Fruit fly (Drosophila melanogaster): ENCODE data around the gene CG8012.

CG8012 gene

dm6 chr3L:8186627-8187396 lies 28.3 kb upstream of the CG8012 start, which contains the start of the genes ERR and Atg18a (continued):
- TF ChIP-seq CG15601 (tag; optimal IDR thresholded peaks at IDR 0.05) (peak; percentile 87), crp (GFP tag; optimal IDR thresholded peaks at IDR 0.05) (peak in 1 of 2 experiments; percentile 63), amos (GFP tag; IDR thresholded peaks at IDR 0.05; ENCODE audit: partially characterized antibody) (peak; percentile 65), phol (tag; optimal IDR thresholded peaks at IDR 0.05) (peak; percentile 90), Eip74EF (GFP tag; optimal IDR thresholded peaks at IDR 0.05) (no peak), sisA (GFP tag; IDR thresholded peaks at IDR 0.05) (peak; percentile 91), lmd (GFP tag; IDR thresholded peaks at IDR 0.05) (peak; percentile 92), HmgZ (tag; optimal IDR thresholded peaks at IDR 0.05) (peak; percentile 87), br (optimal IDR thresholded peaks at IDR 0.05) (no peak), CG10565 (GFP tag; optimal IDR thresholded peaks at IDR 0.05) (no peak), CG4820 (GFP tag; optimal IDR thresholded peaks at IDR 0.05) (peak; percentile 78), CG31224 (GFP tag; IDR thresholded peaks at IDR 0.05) (peak; percentile 78), CG12769 (tag; optimal IDR thresholded peaks at IDR 0.05) (peak; percentile 77), lab (GFP tag; optimal IDR thresholded peaks at IDR 0.05) (peak; percentile 83), slou (GFP tag; optimal IDR thresholded peaks at IDR 0.05) (peak; percentile 87), fu2 (GFP tag; optimal IDR thresholded peaks at IDR 0.05) (peak; percentile 84), vfl (GFP tag; optimal IDR thresholded peaks at IDR 0.05) (peak; percentile 72), gro (GFP tag; optimal IDR thresholded peaks at IDR 0.05) (peak; percentile 66), yki (optimal IDR thresholded peaks at IDR 0.05) (no peak), ind (GFP tag; optimal IDR thresholded peaks at IDR 0.05) (peak; percentile 91), CG42726 (GFP tag; IDR thresholded peaks at IDR 0.05; ENCODE audit: partially characterized antibody) (peak; percentile 14; the same call in 1 of the 2 replicates), Fer2 (tag; optimal IDR thresholded peaks at IDR 0.05) (peak; percentile 82), ase (GFP tag; IDR thresholded peaks at IDR 0.05) (peak; percentile 78), Deaf1 (tag; optimal IDR thresholded peaks at IDR 0.05) (peak; percentile 28), MBD-R2 (GFP tag; IDR thresholded peaks at IDR 0.05) (peak; percentile 76), YL-1 (GFP tag; optimal IDR thresholded peaks at IDR 0.05) (peak; percentile 74), lbe (GFP tag; optimal IDR thresholded peaks at IDR 0.05) (peak; percentile 65), CG11560 (tag; IDR thresholded peaks at IDR 0.05) (peak; percentile 80), CG10267 (tag; optimal IDR thresholded peaks at IDR 0.05) (peak; percentile 98), HmgD (GFP tag; optimal IDR thresholded peaks at IDR 0.05) (peak; percentile 79), mirr (GFP tag; optimal IDR thresholded peaks at IDR 0.05) (no peak), CG16779 (GFP tag; IDR thresholded peaks at IDR 0.05) (peak; percentile 76; the same call in 1 of the 2 replicates), CG13624 (GFP tag; optimal IDR thresholded peaks at IDR 0.05) (peak; percentile 67), Bteb2 (GFP tag; optimal IDR thresholded peaks at IDR 0.05) (peak; percentile 75), pho (GFP tag; optimal IDR thresholded peaks at IDR 0.05) (peak; percentile 86), CG6654 (GFP tag; optimal IDR thresholded peaks at IDR 0.05) (peak; percentile 32), prd (optimal IDR thresholded peaks at IDR 0.05) (no peak), prd (GFP tag; IDR thresholded peaks at IDR 0.05) (peak; percentile 93), sens-2 (GFP tag; IDR thresholded peaks at IDR 0.05) (peak; percentile 72; the same call in 1 of the 2 replicates), gsb (GFP tag; IDR thresholded peaks at IDR 0.05) (peak; percentile 61), CG8359 (GFP tag; optimal IDR thresholded peaks at IDR 0.05; ENCODE audit: borderline replicate concordance) (no peak), Opbp (GFP tag; IDR thresholded peaks at IDR 0.05; ENCODE audit: partially characterized antibody) (peak; percentile 51; the same call in 1 of the 3 replicates), CG33557 (GFP tag; optimal IDR thresholded peaks at IDR 0.05) (peak; percentile 76), bab2 (GFP tag; optimal IDR thresholded peaks at IDR 0.05) (peak; percentile 79), zen2 (GFP tag; IDR thresholded peaks at IDR 0.05; ENCODE audit: partially characterized antibody) (no peak), CG32772 (GFP tag; IDR thresholded peaks at IDR 0.05) (peak; percentile 89), Stat92E (GFP tag; optimal IDR thresholded peaks at IDR 0.05) (peak in 1 of 3 experiments; percentile 7), zfh2 (GFP tag; optimal IDR thresholded peaks at IDR 0.05) (peak; percentile 93), CG11456 (GFP tag; IDR thresholded peaks at IDR 0.05) (peak; percentile 90)

All from whole organism, embryonic.